Worm (Caenorhabditis elegans) whole organism, early embryonic: ENCODE measurements around the gene F53B3.3.

ENCODE experiments used
- ama-1 ChIP-seq: fragments of 150-350 bp; optimal IDR thresholded peaks from 2 replicates; lab custom pipeline; 2014
- flt-1 ChIP-seq: fragments of 200-800 bp; sonication (Bioruptor generic); IDR thresholded peaks from 2 replicates; pipeline ENCODE4 v1.3.6; 2022; ENCODE audit warnings: missing genetic modification characterization, missing compliant biosample characterization
- hmbx-1 ChIP-seq: sonication (generic microtip); optimal IDR thresholded peaks from 2 replicates; lab custom pipeline; 2016; ENCODE audit warnings: mild to moderate bottlenecking, missing genetic modification characterization, missing compliant biosample characterization
- hmg-4 ChIP-seq: fragments of 200-800 bp; sonication (Bioruptor generic); optimal IDR thresholded peaks from 2 replicates; lab custom pipeline; 2018; ENCODE audit warnings: mild to moderate bottlenecking, missing genetic modification characterization, missing compliant biosample characterization
- hnd-1 ChIP-seq: sonication (generic microtip); optimal IDR thresholded peaks from 2 replicates; lab custom pipeline; 2016; ENCODE audit warnings: missing genetic modification characterization, missing compliant biosample characterization
- pes-1 ChIP-seq: fragments of 200-800 bp; sonication (Bioruptor generic); IDR thresholded peaks from 2 replicates; pipeline ENCODE4 v1.3.6; 2022; ENCODE audit warnings: missing genetic modification reagents, missing genetic modification characterization, missing compliant biosample characterization
- scrt-1 ChIP-seq: fragments of 200-800 bp; sonication (Bioruptor generic); IDR thresholded peaks from 2 replicates; pipeline ENCODE4 v1.3.6; 2022; ENCODE audit warnings: missing genetic modification characterization, missing compliant biosample characterization
- sea-1 ChIP-seq: fragments of 200-800 bp; sonication (Bioruptor generic); conservative IDR thresholded peaks from 2 replicates; pipeline ENCODE4 v1.3.6; 2022; ENCODE audit warnings: missing genetic modification characterization, missing compliant biosample characterization
- tbx-37 ChIP-seq: fragments of 200-800 bp; sonication (Bioruptor generic); conservative IDR thresholded peaks from 2 replicates; pipeline ENCODE4 v1.3.6; 2022; ENCODE audit warnings: missing genetic modification reagents, missing genetic modification characterization, missing compliant biosample characterization
- tra-4 ChIP-seq: sonication (generic microtip); optimal IDR thresholded peaks from 2 replicates; lab custom pipeline; 2017; ENCODE audit warnings: missing genetic modification characterization, missing compliant biosample characterization

DNA sequence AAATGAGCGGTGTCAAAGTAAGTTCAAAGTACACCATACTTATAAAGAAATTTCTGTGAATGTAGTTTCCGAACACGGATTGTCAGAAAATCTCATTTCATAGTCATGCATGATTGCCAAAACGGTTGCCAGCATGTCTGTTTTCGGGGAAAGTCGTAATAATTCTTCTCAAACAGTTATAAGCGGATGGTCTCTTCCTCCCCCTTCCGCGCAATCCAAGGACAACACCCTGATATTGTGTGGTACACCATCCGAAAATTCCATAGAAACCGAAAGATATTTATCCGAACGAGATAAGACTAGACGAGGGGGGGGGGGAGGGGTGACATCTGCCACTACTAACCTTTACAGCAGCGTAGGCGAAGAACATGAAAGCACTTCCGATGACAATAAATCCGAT, 3.7 kb upstream of the F53B3.3 start:
- TF ChIP-seq hnd-1 (tag; lab: Kevin White, UChicago): no peak
- no peak for TF ChIP-seq ama-1
- TF ChIP-seq sea-1 (GFP tag; lab: Robert Waterston, UW): no peak
- TF ChIP-seq tbx-37 (GFP tag; lab: Robert Waterston, UW): no peak
- TF ChIP-seq flt-1 (GFP tag; lab: Robert Waterston, UW): no peak
- TF ChIP-seq scrt-1 (GFP tag; lab: Robert Waterston, UW): no peak
- TF ChIP-seq hmg-4 (GFP tag; lab: Kevin White, UChicago): no peak
- TF ChIP-seq pes-1: no peak
- no peak for TF ChIP-seq hmbx-1 (tag; lab: Kevin White, UChicago)
- TF ChIP-seq tra-4: no peak
